Fruit fly (Drosophila melanogaster) whole organism, embryonic: Measurements from ENCODE around the gene Vha100-2.

ENCODE experiments used
- CG1024 ChIP-seq: fragments of 200-800 bp; sonication (Bioruptor generic); IDR thresholded peaks from 2 replicates; pipeline ENCODE4 v1.3.6; 2022; ENCODE audit warnings: missing biosample characterization, missing genetic modification characterization
- CG10274 ChIP-seq: fragments of 200-800 bp; sonication (Bioruptor generic); optimal IDR thresholded peaks from 3 replicates; lab custom pipeline; 2017; ENCODE audit warnings: missing biosample characterization, mild to moderate bottlenecking, missing genetic modification characterization
- CG12769 ChIP-seq: fragments of 200-800 bp; sonication (Bioruptor generic); optimal IDR thresholded peaks from 2 replicates; lab custom pipeline; 2019; ENCODE audit warnings: missing biosample characterization, mild to moderate bottlenecking, missing genetic modification characterization, moderate library complexity
- CG13894 ChIP-seq: fragments of 200-800 bp; sonication (Bioruptor generic); optimal IDR thresholded peaks from 3 replicates; lab custom pipeline; 2018; ENCODE audit warnings: missing biosample characterization, mild to moderate bottlenecking, missing genetic modification characterization, moderate library complexity
- CG15073 ChIP-seq: fragments of 200-800 bp; sonication (Bioruptor generic); optimal IDR thresholded peaks from 2 replicates; lab custom pipeline; 2016; ENCODE audit warnings: missing biosample characterization, missing genetic modification characterization
- CG16779 ChIP-seq: fragments of 200-800 bp; sonication (Bioruptor generic); IDR thresholded peaks from 2 replicates; pipeline ENCODE4 v1.3.6; 2022; ENCODE audit warnings: missing biosample characterization, missing genetic modification characterization
- CG17802 ChIP-seq: fragments of 200-800 bp; sonication (Bioruptor generic); optimal IDR thresholded peaks from 2 replicates; lab custom pipeline; 2018; ENCODE audit warnings: missing biosample characterization, mild to moderate bottlenecking, missing genetic modification characterization, moderate library complexity
- CG18262 ChIP-seq: fragments of 200-800 bp; optimal IDR thresholded peaks from 3 replicates; lab custom pipeline; 2019; ENCODE audit warnings: missing biosample characterization, mild to moderate bottlenecking, missing genetic modification characterization, moderate library complexity
- CG2678 ChIP-seq: fragments of 200-800 bp; sonication (Bioruptor generic); optimal IDR thresholded peaks from 3 replicates; lab custom pipeline; 2019; ENCODE audit warnings: missing biosample characterization, mild to moderate bottlenecking, missing genetic modification characterization, moderate library complexity
- CG3065 ChIP-seq: fragments of 200-800 bp; sonication (Bioruptor generic); optimal IDR thresholded peaks from 2 replicates; lab custom pipeline; 2016; ENCODE audit warnings: missing biosample characterization, missing genetic modification characterization
- CG34376 ChIP-seq: fragments of 200-800 bp; sonication (Bioruptor generic); optimal IDR thresholded peaks from 2 replicates; lab custom pipeline; 2018; ENCODE audit warnings: missing biosample characterization, mild to moderate bottlenecking, missing genetic modification characterization
- CG4328 ChIP-seq: fragments of 200-800 bp; sonication (Bioruptor generic); optimal IDR thresholded peaks from 3 replicates; lab custom pipeline; 2017; ENCODE audit warnings: missing biosample characterization, missing genetic modification reagents, missing genetic modification characterization
- CG8290 ChIP-seq, 3 experiments: fragments of 200-800 bp; sonication (Bioruptor generic); optimal IDR thresholded peaks; 2 replicates each; lab custom pipeline; 2016 to 2019; ENCODE audit warnings: missing biosample characterization in 3 of 3, missing genetic modification characterization in 3 of 3, mild to moderate bottlenecking in 2 of 3, moderate library complexity in 1 of 3
- D ChIP-seq, 2 experiments: fragments of 200-800 bp in 1 of 2; fragments of >200 bp in 1 of 2; sonication (Bioruptor generic) in 1 of 2; optimal IDR thresholded peaks; 2 replicates in 1 of 2; 3 replicates in 1 of 2; lab custom pipeline; 2017; ENCODE audit warnings: mild to moderate bottlenecking in 1 of 2, missing biosample characterization in 1 of 2, missing genetic modification characterization in 1 of 2, missing genetic modification reagents in 1 of 2
- D19B ChIP-seq: fragments of 200-800 bp; sonication (Bioruptor generic); optimal IDR thresholded peaks from 2 replicates; lab custom pipeline; 2017; ENCODE audit warnings: missing biosample characterization, mild to moderate bottlenecking, missing genetic modification characterization
- Dbx ChIP-seq: fragments of 200-800 bp; sonication (Bioruptor generic); IDR thresholded peaks from 3 replicates; pipeline ENCODE4 v1.3.6; 2022; ENCODE audit warnings: missing biosample characterization, missing genetic modification characterization
- Deaf1 ChIP-seq: fragments of 200-800 bp; optimal IDR thresholded peaks from 3 replicates; lab custom pipeline; 2019; ENCODE audit warnings: missing biosample characterization, mild to moderate bottlenecking, missing genetic modification characterization, moderate library complexity
- Ets65A ChIP-seq: fragments of 200-800 bp; sonication (Bioruptor generic); peaks from one replicate; lab custom pipeline; 2016; ENCODE audit warnings: missing biosample characterization, missing genetic modification characterization
- Fer1 ChIP-seq: fragments of 200-800 bp; sonication (Bioruptor generic); optimal IDR thresholded peaks from 2 replicates; lab custom pipeline; 2017; ENCODE audit warnings: missing biosample characterization, mild to moderate bottlenecking, missing genetic modification characterization
- Gsc ChIP-seq: fragments of 200-800 bp; sonication (Bioruptor generic); IDR thresholded peaks from 2 replicates; pipeline ENCODE4 v1.3.6; 2022; ENCODE audit warnings: missing biosample characterization, missing genetic modification characterization
- Hr51 ChIP-seq, 2 experiments: fragments of 200-800 bp; sonication (Bioruptor generic); optimal IDR thresholded peaks; 2 replicates in 1 of 2; 3 replicates in 1 of 2; lab custom pipeline; 2016 to 2018; ENCODE audit warnings: missing biosample characterization in 2 of 2, missing genetic modification characterization in 2 of 2, mild to moderate bottlenecking in 1 of 2, moderate library complexity in 1 of 2
- Lim3 ChIP-seq: fragments of 200-800 bp; sonication (Bioruptor generic); IDR thresholded peaks from 2 replicates; pipeline ENCODE4 v1.3.6; 2022; ENCODE audit warnings: missing biosample characterization, missing genetic modification characterization
- Mes4 ChIP-seq: fragments of 200-800 bp; sonication (Bioruptor generic); optimal IDR thresholded peaks from 2 replicates; lab custom pipeline; 2016; ENCODE audit warnings: missing biosample characterization, missing genetic modification characterization
- NFAT ChIP-seq: fragments of 200-800 bp; sonication (Bioruptor generic); IDR thresholded peaks from 2 replicates; pipeline ENCODE4 v1.3.6; 2022; ENCODE audit warnings: missing biosample characterization, missing genetic modification characterization
- Nf-YC ChIP-seq: fragments of 200-800 bp; optimal IDR thresholded peaks from 3 replicates; lab custom pipeline; 2019; ENCODE audit warnings: missing biosample characterization, mild to moderate bottlenecking, missing genetic modification characterization, moderate library complexity
- Opbp ChIP-seq: fragments of 200-800 bp; sonication (Bioruptor generic); IDR thresholded peaks from 3 replicates; pipeline ENCODE4 v1.3.6; 2022; ENCODE audit warnings: missing biosample characterization, missing genetic modification characterization; ENCODE audit not compliant: partially characterized antibody
- PHDP ChIP-seq: fragments of 200-800 bp; sonication (Bioruptor generic); optimal IDR thresholded peaks from 3 replicates; lab custom pipeline; 2018; ENCODE audit warnings: missing biosample characterization, mild to moderate bottlenecking, missing genetic modification characterization, moderate library complexity
- Ssrp ChIP-seq: fragments of 200-800 bp; sonication (Bioruptor generic); optimal IDR thresholded peaks from 2 replicates; lab custom pipeline; 2018; ENCODE audit warnings: missing biosample characterization, mild to moderate bottlenecking, missing genetic modification characterization, moderate library complexity
- bsh ChIP-seq, 2 experiments: fragments of 200-800 bp; sonication (Bioruptor generic); optimal IDR thresholded peaks; 2 replicates each; lab custom pipeline; 2017 to 2018; ENCODE audit warnings: mild to moderate bottlenecking in 2 of 2, missing biosample characterization in 2 of 2, missing genetic modification characterization in 2 of 2, moderate library complexity in 1 of 2
- btn ChIP-seq: fragments of 200-800 bp; sonication (Bioruptor generic); optimal IDR thresholded peaks from 2 replicates; lab custom pipeline; 2016; ENCODE audit warnings: missing biosample characterization, missing genetic modification characterization
- disco-r ChIP-seq: fragments of 200-800 bp; sonication (Bioruptor generic); optimal IDR thresholded peaks from 2 replicates; lab custom pipeline; 2016; ENCODE audit warnings: missing biosample characterization, missing genetic modification characterization
- gcm ChIP-seq: fragments of 200-800 bp; sonication (Bioruptor generic); optimal IDR thresholded peaks from 2 replicates; lab custom pipeline; 2019; ENCODE audit warnings: missing biosample characterization, mild to moderate bottlenecking, missing genetic modification characterization, moderate library complexity
- grn ChIP-seq: fragments of 200-800 bp; sonication (Bioruptor generic); optimal IDR thresholded peaks from 3 replicates; lab custom pipeline; 2017; ENCODE audit warnings: missing biosample characterization, missing genetic modification characterization
- gsb ChIP-seq: fragments of 200-800 bp; sonication (Bioruptor generic); IDR thresholded peaks from 2 replicates; pipeline ENCODE4 v1.3.6; 2022; ENCODE audit warnings: missing biosample characterization, missing genetic modification characterization
- hkb ChIP-seq, 2 experiments: fragments of 200-800 bp in 1 of 2; fragments of >200 bp in 1 of 2; sonication (Bioruptor generic) in 1 of 2; IDR thresholded peaks in 1 of 2; optimal IDR thresholded peaks in 1 of 2; 2 replicates each; pipeline versions ENCODE4 v1.3.6 to Lab custom; 2017 to 2022; ENCODE audit warnings: missing biosample characterization in 1 of 2, missing genetic modification characterization in 1 of 2
- knrl ChIP-seq: fragments of 200-800 bp; sonication (Bioruptor generic); IDR thresholded peaks from 3 replicates; pipeline ENCODE4 v1.3.6; 2022; ENCODE audit warnings: missing biosample characterization, missing genetic modification characterization; ENCODE audit not compliant: partially characterized antibody
- maf-S ChIP-seq: fragments of 200-800 bp; sonication (Bioruptor generic); optimal IDR thresholded peaks from 2 replicates; lab custom pipeline; 2016; ENCODE audit warnings: missing biosample characterization, missing genetic modification characterization
- nerfin-1 ChIP-seq: fragments of 200-800 bp; sonication (Bioruptor generic); optimal IDR thresholded peaks from 3 replicates; lab custom pipeline; 2019; ENCODE audit warnings: missing biosample characterization, mild to moderate bottlenecking, missing genetic modification characterization, moderate library complexity
- peb ChIP-seq: fragments of 200-800 bp; sonication (Bioruptor generic); IDR thresholded peaks from 2 replicates; pipeline ENCODE4 v1.3.6; 2022; ENCODE audit warnings: missing biosample characterization, missing genetic modification characterization
- pum ChIP-seq: fragments of 200-800 bp; sonication (Bioruptor generic); optimal IDR thresholded peaks from 2 replicates; lab custom pipeline; 2016; ENCODE audit warnings: missing biosample characterization, missing genetic modification characterization
- sisA ChIP-seq: fragments of 200-800 bp; sonication (Bioruptor generic); IDR thresholded peaks from 2 replicates; pipeline ENCODE4 v1.3.6; 2022; ENCODE audit warnings: missing biosample characterization, missing genetic modification characterization
- sug ChIP-seq: fragments of 200-800 bp; optimal IDR thresholded peaks from 2 replicates; lab custom pipeline; 2019; ENCODE audit warnings: missing biosample characterization, mild to moderate bottlenecking, missing genetic modification characterization, moderate library complexity
- tap ChIP-seq: fragments of 200-800 bp; optimal IDR thresholded peaks from 3 replicates; lab custom pipeline; 2019; ENCODE audit warnings: missing biosample characterization, mild to moderate bottlenecking, missing genetic modification characterization, moderate library complexity
- tgo ChIP-seq: fragments of 200-800 bp; sonication (Bioruptor generic); IDR thresholded peaks from 3 replicates; pipeline ENCODE4 v1.3.6; 2022; ENCODE audit warnings: missing biosample characterization, missing genetic modification characterization
- tio ChIP-seq: fragments of 200-800 bp; sonication (Bioruptor generic); optimal IDR thresholded peaks from 2 replicates; lab custom pipeline; 2017; ENCODE audit warnings: missing biosample characterization, missing genetic modification characterization, inconsistent platforms
- ttk ChIP-seq: fragments of 200-800 bp; sonication (Bioruptor generic); IDR thresholded peaks from 2 replicates; pipeline ENCODE4 v2.1.2; 2022; ENCODE audit warnings: missing biosample characterization, missing genetic modification characterization
- twi ChIP-seq: fragments of 200-800 bp; optimal IDR thresholded peaks from 2 replicates; lab custom pipeline; 2019; ENCODE audit warnings: missing biosample characterization, mild to moderate bottlenecking, missing genetic modification characterization, moderate library complexity

The Vha100-2 gene

DNA sequence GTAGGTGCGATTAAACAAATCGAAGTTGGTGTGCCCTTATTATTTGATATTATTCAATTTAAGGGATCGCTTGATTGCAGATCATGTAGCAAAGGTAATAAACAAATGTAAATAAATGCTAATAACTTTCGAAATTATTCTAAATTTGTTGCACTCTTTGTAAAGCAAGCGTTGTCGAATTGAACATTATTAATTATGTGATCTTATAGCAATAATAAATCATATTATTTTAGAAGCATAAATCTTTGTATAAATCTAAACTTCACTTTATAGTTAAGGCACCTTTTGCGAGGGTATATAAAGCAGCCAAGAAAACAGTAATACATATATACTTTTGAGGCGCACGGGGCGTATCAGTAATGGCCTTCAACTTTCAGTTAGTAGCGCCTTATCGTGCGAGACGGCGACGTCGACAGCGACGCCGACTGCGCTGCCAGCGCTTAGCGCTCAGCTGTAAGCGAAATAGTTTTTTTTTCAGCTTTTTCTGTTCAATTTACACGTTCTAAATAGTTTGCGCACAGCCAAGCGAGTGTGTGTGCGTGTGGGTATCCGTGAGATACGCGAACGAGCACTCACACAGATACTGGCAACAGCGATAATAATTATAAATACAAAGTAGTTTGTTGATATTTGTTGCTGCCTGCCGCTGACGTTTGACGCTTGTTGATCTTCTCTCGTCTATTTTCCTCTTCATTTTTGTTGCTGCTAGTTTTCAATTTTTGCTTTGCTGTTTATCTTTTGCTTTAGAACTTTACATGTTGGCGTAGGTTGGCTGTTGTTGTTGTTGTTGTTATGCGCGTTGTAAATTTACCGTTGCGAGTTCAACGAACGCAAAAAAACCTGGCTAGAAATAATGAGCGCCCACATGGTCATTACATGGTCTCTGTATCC is 40.1 kb upstream of the Vha100-2 start (continued):
- TF ChIP-seq pum (no peak), CG1024 (GFP tag; lab: Robert Waterston, UW) (no peak), knrl (GFP tag; lab: Robert Waterston, UW) (no peak), btn (GFP tag; lab: Kevin White, UChicago) (peak; percentile 24), PHDP (tag; lab: Kevin White, UChicago) (peak; percentile 63), D (optimal IDR thresholded peaks at IDR 0.05; lab: Kevin White, UChicago) (no peak), D (GFP tag; optimal IDR thresholded peaks at IDR 0.05; lab: Kevin White, UChicago) (no peak), Hr51 (GFP tag; optimal IDR thresholded peaks at IDR 0.05; lab: Kevin White, UChicago) (peak in 1 of 2 experiments; percentile 69), CG10274 (peak; percentile 12), CG16779 (no peak), Ssrp (tag; lab: Kevin White, UChicago) (no peak), CG4328 (GFP tag; lab: Kevin White, UChicago) (peak; percentile 71), Nf-YC (tag; lab: Kevin White, UChicago) (no peak), Opbp (no peak), NFAT (peak; percentile 38; the same call in 1 of the 2 replicates), grn (GFP tag; lab: Kevin White, UChicago) (peak; percentile 15), CG3065 (GFP tag; lab: Kevin White, UChicago) (no peak), CG18262 (tag; lab: Kevin White, UChicago) (no peak), tap (tag; lab: Kevin White, UChicago) (no peak), hkb (optimal IDR thresholded peaks at IDR 0.05; lab: Kevin White, UChicago) (no peak), hkb (GFP tag; IDR thresholded peaks at IDR 0.05; lab: Robert Waterston, UW) (peak; percentile 60), CG8290 (GFP tag; optimal IDR thresholded peaks at IDR 0.05; lab: Kevin White, UChicago) (no peak), CG8290 (tag; optimal IDR thresholded peaks at IDR 0.05; lab: Kevin White, UChicago) (peak in 1 of 2 experiments; percentile 34), maf-S (peak; percentile 1), bsh (GFP tag; optimal IDR thresholded peaks at IDR 0.05; lab: Kevin White, UChicago) (peak in 1 of 2 experiments; percentile 62), CG2678 (tag; lab: Kevin White, UChicago) (peak; percentile 81), Fer1 (GFP tag; lab: Kevin White, UChicago) (peak; percentile 55), D19B (GFP tag; lab: Kevin White, UChicago) (peak; percentile 69), gcm (GFP tag; lab: Kevin White, UChicago) (no peak), twi (tag; lab: Kevin White, UChicago) (no peak), sug (tag; lab: Kevin White, UChicago) (peak; percentile 60), sisA (GFP tag; lab: Robert Waterston, UW) (no peak), peb (GFP tag; lab: Robert Waterston, UW) (no peak), CG17802 (tag; lab: Kevin White, UChicago) (no peak), disco-r (GFP tag; lab: Kevin White, UChicago) (no peak), Mes4 (GFP tag; lab: Kevin White, UChicago) (peak; percentile 64), gsb (GFP tag; lab: Robert Waterston, UW) (0 out of 2 replicates have a peak, but pooled peaks have one; percentile 8), CG15073 (GFP tag; lab: Kevin White, UChicago) (no peak), CG12769 (tag; lab: Kevin White, UChicago) (peak; percentile 55), Gsc (no peak), Ets65A (GFP tag; lab: Kevin White, UChicago) (no peak), CG13894 (tag; lab: Kevin White, UChicago) (peak; percentile 31), ttk (GFP tag; lab: Robert Waterston, UW) (no peak), tgo (GFP tag; lab: Robert Waterston, UW) (no peak), Lim3 (GFP tag; lab: Robert Waterston, UW) (no peak), nerfin-1 (tag; lab: Kevin White, UChicago) (no peak), Dbx (no peak), CG34376 (GFP tag; lab: Kevin White, UChicago) (peak; percentile 77), tio (peak; percentile 21), Deaf1 (tag; lab: Kevin White, UChicago) (peak; percentile 22)
